Worm (Caenorhabditis elegans) whole organism, late embryonic: Measurements from ENCODE around the gene str-88.

Experiments
- nhr-11 ChIP-seq: fragments of 150-350 bp; optimal IDR thresholded peaks from 2 replicates; lab custom pipeline; 2014; ENCODE audit warnings: missing biosample characterization, missing genetic modification characterization
- ztf-16 ChIP-seq: sonication (generic microtip); optimal IDR thresholded peaks from 2 replicates; lab custom pipeline; 2017; ENCODE audit warnings: missing genetic modification characterization, missing compliant biosample characterization

DNA sequence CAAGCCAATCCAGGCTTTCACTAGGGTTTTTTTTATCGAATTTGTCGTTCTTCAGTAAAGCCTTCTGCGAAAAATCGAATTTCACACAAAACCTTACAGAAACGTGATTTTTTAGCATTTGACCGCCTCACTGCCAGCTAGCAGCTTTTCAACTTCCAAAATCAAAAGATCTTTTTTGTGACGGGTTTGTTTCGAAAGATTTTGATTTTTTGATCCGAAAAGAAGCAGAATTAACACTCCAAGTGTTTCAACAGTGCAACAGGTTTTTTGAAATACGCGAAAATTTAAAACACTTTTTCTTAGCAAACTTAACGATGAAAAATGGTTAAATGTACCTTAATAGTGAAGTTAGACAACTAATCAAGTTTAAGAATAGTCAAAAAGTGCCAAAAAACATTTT, 42.2 kb downstream of the str-88 start, which contains the start of gene clec-229:
- TF ChIP-seq nhr-11 (no peak), ztf-16 (no peak)
